Worm (Caenorhabditis elegans): ENCODE results near the gene tag-18.
A peak's percentile ranks its signal among the peaks of the same experiment; 100 is the strongest.

Gene tag-18

ce11 chrX:3752443-3752842, 18.6 kb upstream of the tag-18 start:
- TF ChIP-seq mes-2 (tag; optimal IDR thresholded peaks at IDR 0.05; ENCODE audit: poor library complexity, severe bottlenecking) (no peak), set-16 (GFP tag; IDR thresholded peaks at IDR 0.05) (peak; percentile 94), nhr-237 (tag; optimal IDR thresholded peaks at IDR 0.05) (no peak), aly-2 (tag; optimal IDR thresholded peaks at IDR 0.05) (no peak), aha-1 (tag) (peak; percentile 40)

ce11 chrX:3751370-3751769, 17.5 kb upstream of the tag-18 start:
- TF ChIP-seq set-16 (GFP tag; IDR thresholded peaks at IDR 0.05) (peak; percentile 69; the same call in 1 of the 2 replicates), dmd-8 (GFP tag; IDR thresholded peaks at IDR 0.05) (no peak)

- no peak for TF ChIP-seq D1046.2 (GFP tag; IDR thresholded peaks at IDR 0.05)
- peak in 1 of 2 experiments; percentile 93 for TF ChIP-seq unc-62 (GFP tag; optimal IDR thresholded peaks at IDR 0.05 in 1 of 2)
- no peak for TF ChIP-seq unc-62 (tag; optimal IDR thresholded peaks at IDR 0.05)
- TF ChIP-seq dpl-1 (GFP tag; optimal IDR thresholded peaks at IDR 0.05) = no peak
- no peak for TF ChIP-seq rbr-2 (tag; optimal IDR thresholded peaks at IDR 0.05)
- TF ChIP-seq Y75B8A.6 (GFP tag; IDR thresholded peaks at IDR 0.05) = no peak
Observed at ce11 chrX:3743190-3743589, 9.4 kb upstream of the tag-18 start.

- TF ChIP-seq attf-4 (tag; optimal IDR thresholded peaks at IDR 0.05) (no peak), nhr-76 (tag; optimal IDR thresholded peaks at IDR 0.05) (no peak), dmd-8 (GFP tag; IDR thresholded peaks at IDR 0.05) (no peak), hlh-11 (tag; optimal IDR thresholded peaks at IDR 0.05) (no peak), mdl-1 (tag; optimal IDR thresholded peaks at IDR 0.05) (no peak), lin-13 (GFP tag; optimal IDR thresholded peaks at IDR 0.05) (no peak), mep-1 (tag; optimal IDR thresholded peaks at IDR 0.05) (no peak), F10B5.3 (tag; optimal IDR thresholded peaks at IDR 0.05) (no peak), ZK546.5 (tag; optimal IDR thresholded peaks at IDR 0.05) (no peak), lin-39 (tag; optimal IDR thresholded peaks at IDR 0.05) (no peak), mxl-2 (GFP tag; conservative IDR thresholded peaks at IDR 0.05) (no peak), skn-1 (tag; optimal IDR thresholded peaks at IDR 0.05) (no peak), lsy-2 (tag; optimal IDR thresholded peaks at IDR 0.05) (no peak), ZK337.2 (GFP tag; IDR thresholded peaks at IDR 0.05) (no peak), dve-1 (tag; optimal IDR thresholded peaks at IDR 0.05; ENCODE audit: insufficient read depth) (no peak), egl-27 (tag; optimal IDR thresholded peaks at IDR 0.05) (no peak)
Observed at ce11 chrX:3742223-3742622, 8.4 kb upstream of the tag-18 start, which contains the start of gene fkh-2. TSS of gene fkh-2 (minus strand) at chrX:3742323.

ce11 chrX:3738617-3739016, 4.8 kb upstream of the tag-18 start:
- TF ChIP-seq hmg-1.1 (GFP tag; IDR thresholded peaks at IDR 0.05) (no peak), zfp-3 (GFP tag; conservative IDR thresholded peaks at IDR 0.05) (no peak), madf-9 (GFP tag; conservative IDR thresholded peaks at IDR 0.05) (no peak), nhr-237 (tag; optimal IDR thresholded peaks at IDR 0.05) (no peak), jun-1 (tag; optimal IDR thresholded peaks at IDR 0.05) (no peak), saeg-2 (GFP tag; IDR thresholded peaks at IDR 0.05) (no peak), gei-8 (GFP tag; optimal IDR thresholded peaks at IDR 0.05) (no peak), nhr-76 (tag; optimal IDR thresholded peaks at IDR 0.05) (no peak), snpc-4 (tag; optimal IDR thresholded peaks at IDR 0.05) (no peak), spr-3 (GFP tag; optimal IDR thresholded peaks at IDR 0.05) (no peak)

Data from whole organism, L4 larva.